Fruit fly (Drosophila melanogaster): ENCODE data around the gene CG1492.

DNA sequence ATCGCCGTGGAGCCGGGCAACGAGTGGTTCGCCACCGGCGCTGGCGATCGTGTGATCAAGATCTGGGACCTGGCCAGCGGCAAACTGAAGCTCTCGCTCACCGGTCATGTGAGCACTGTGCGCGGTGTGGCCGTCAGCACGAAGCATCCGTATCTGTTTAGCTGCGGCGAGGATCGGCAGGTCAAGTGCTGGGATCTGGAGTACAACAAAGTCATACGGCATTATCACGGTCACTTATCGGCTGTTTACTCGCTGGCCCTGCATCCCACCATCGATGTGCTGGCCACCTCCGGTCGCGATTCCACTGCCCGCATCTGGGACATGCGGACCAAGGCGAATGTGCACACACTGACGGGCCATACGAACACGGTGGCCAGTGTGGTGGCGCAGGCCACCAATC lies 9.7 kb upstream of the CG1492 start:
- no peak for TF ChIP-seq bcd (GFP tag; optimal IDR thresholded peaks at IDR 0.05)
- no peak for TF ChIP-seq toy (GFP tag; IDR thresholded peaks at IDR 0.05)
- TF ChIP-seq CG11560 (tag; IDR thresholded peaks at IDR 0.05), result no peak
- no peak for TF ChIP-seq bigmax (GFP tag; optimal IDR thresholded peaks at IDR 0.05)
- TF ChIP-seq CG17568 (GFP tag; optimal IDR thresholded peaks at IDR 0.05), result no peak
- no peak for TF ChIP-seq Lim3 (GFP tag; IDR thresholded peaks at IDR 0.05)
- TF ChIP-seq B-H1 (GFP tag; IDR thresholded peaks at IDR 0.05), result no peak
- TF ChIP-seq CG10147 (GFP tag; optimal IDR thresholded peaks at IDR 0.05), result no peak

Measured in whole organism, embryonic.